Fruit fly (Drosophila melanogaster): ENCODE measurements around the gene CG14451.
A peak's percentile ranks its signal among the peaks of the same experiment; 100 is the strongest.

The CG14451 gene

dm6 chr3L:22741389-22742120 lies 19.7 kb upstream of the CG14451 start, which contains the start of gene CG7369 (continued):
- TF ChIP-seq Bgb (GFP tag; IDR thresholded peaks at IDR 0.05; ENCODE audit: partially characterized antibody) (peak; percentile 50; the same call in 1 of the 2 replicates), run (tag; optimal IDR thresholded peaks at IDR 0.05) (peak; percentile 28), az2 (GFP tag; optimal IDR thresholded peaks at IDR 0.05) (peak; percentile 82), disco-r (GFP tag; optimal IDR thresholded peaks at IDR 0.05) (no peak), slou (GFP tag; optimal IDR thresholded peaks at IDR 0.05) (peak; percentile 76), kah (GFP tag; optimal IDR thresholded peaks at IDR 0.05) (no peak), cad (GFP tag; optimal IDR thresholded peaks at IDR 0.05) (no peak), bcd (GFP tag; optimal IDR thresholded peaks at IDR 0.05) (peak; percentile 87), peb (GFP tag; IDR thresholded peaks at IDR 0.05) (peak; percentile 57; the same call in 1 of the 2 replicates), Dad (GFP tag; optimal IDR thresholded peaks at IDR 0.05) (peak; percentile 80), CG11093 (GFP tag; IDR thresholded peaks at IDR 0.05) (peak; percentile 66; the same call in 2 of the 3 replicates), CG1233 (GFP tag; optimal IDR thresholded peaks at IDR 0.05) (peak; percentile 85), CG7987 (GFP tag; optimal IDR thresholded peaks at IDR 0.05) (peak; percentile 38), gce (GFP tag; IDR thresholded peaks at IDR 0.05) (no peak), usp (GFP tag; optimal IDR thresholded peaks at IDR 0.05) (no peak), CG3407 (GFP tag; optimal IDR thresholded peaks at IDR 0.05) (peak; percentile 57), gcm (GFP tag; optimal IDR thresholded peaks at IDR 0.05) (peak; percentile 55), pum (GFP tag; optimal IDR thresholded peaks at IDR 0.05) (peak; percentile 67), CG5953 (GFP tag; IDR thresholded peaks at IDR 0.05) (peak; percentile 34; the same call in 1 of the 2 replicates), HLH54F (GFP tag; optimal IDR thresholded peaks at IDR 0.05) (peak; percentile 88), CG17361 (GFP tag; IDR thresholded peaks at IDR 0.05) (peak; percentile 93), CG2678 (tag; optimal IDR thresholded peaks at IDR 0.05) (peak; percentile 81), CG10543 (GFP tag; optimal IDR thresholded peaks at IDR 0.05) (peak; percentile 91), CG13624 (GFP tag; optimal IDR thresholded peaks at IDR 0.05) (peak; percentile 82), zfh1 (GFP tag; IDR thresholded peaks at IDR 0.05) (peak; percentile 47; the same call in 2 of the 3 replicates), CG3995 (GFP tag; optimal IDR thresholded peaks at IDR 0.05) (peak; percentile 74), ranshi (GFP tag; IDR thresholded peaks at IDR 0.05) (peak; percentile 68; the same call in 1 of the 2 replicates), CG11560 (tag; IDR thresholded peaks at IDR 0.05) (no peak; the same call in 1 of the 3 replicates), slbo (GFP tag; IDR thresholded peaks at IDR 0.05) (peak; percentile 86), gt (GFP tag; IDR thresholded peaks at IDR 0.05) (peak; percentile 51; the same call in 1 of the 2 replicates), CG10366 (GFP tag; IDR thresholded peaks at IDR 0.05) (peak; percentile 75), Hr51 (GFP tag; optimal IDR thresholded peaks at IDR 0.05) (peak; percentile 72 to 74), Dip2 (GFP tag; IDR thresholded peaks at IDR 0.05) (no peak), corto (GFP tag; optimal IDR thresholded peaks at IDR 0.05) (peak; percentile 92), Xrp1 (GFP tag; IDR thresholded peaks at IDR 0.05) (peak; percentile 78), Doc3 (GFP tag; IDR thresholded peaks at IDR 0.05; ENCODE audit: partially characterized antibody) (peak; percentile 86), Rfx (GFP tag; IDR thresholded peaks at IDR 0.05) (peak; percentile 89), gfzf (GFP tag; optimal IDR thresholded peaks at IDR 0.05) (no peak), Meics (GFP tag; optimal IDR thresholded peaks at IDR 0.05) (peak; percentile 84), CG4424 (GFP tag; optimal IDR thresholded peaks at IDR 0.05) (peak; percentile 90), CG12104 (GFP tag; optimal IDR thresholded peaks at IDR 0.05) (peak; percentile 87), CG12219 (GFP tag; optimal IDR thresholded peaks at IDR 0.05) (peak; percentile 33), CG2120 (GFP tag; optimal IDR thresholded peaks at IDR 0.05) (peak; percentile 92), p53 (GFP tag; optimal IDR thresholded peaks at IDR 0.05) (peak; percentile 95), Mrtf (GFP tag; IDR thresholded peaks at IDR 0.05) (peak; percentile 70), CG6765 (GFP tag; optimal IDR thresholded peaks at IDR 0.05) (peak; percentile 51), CG16863 (GFP tag; optimal IDR thresholded peaks at IDR 0.05) (peak; percentile 63), CG32767 (GFP tag; IDR thresholded peaks at IDR 0.05) (peak; percentile 59), Asciz (GFP tag; optimal IDR thresholded peaks at IDR 0.05) (peak; percentile 5), CG6272 (GFP tag; IDR thresholded peaks at IDR 0.05) (peak; percentile 75)
